Worm (Caenorhabditis elegans) whole organism, L4/young adult: ENCODE data around the gene cey-1.

ENCODE experiments used
- W03F9.2 ChIP-seq: fragments of 150-350 bp; optimal IDR thresholded peaks from 2 replicates; lab custom pipeline; 2014; ENCODE audit warnings: missing biosample characterization, missing genetic modification characterization
- dao-5 ChIP-seq: sonication (generic microtip); optimal IDR thresholded peaks from 2 replicates; lab custom pipeline; 2016; ENCODE audit warnings: missing genotype, missing genetic modification characterization, moderate library complexity, missing compliant biosample characterization
- him-1 ChIP-seq: sonication (generic microtip); optimal IDR thresholded peaks from 2 replicates; lab custom pipeline; 2016; ENCODE audit warnings: missing genotype, missing genetic modification reagents, missing genetic modification characterization, missing compliant biosample characterization

- no peak for TF ChIP-seq him-1 (tag; lab: Kevin White, UChicago)
- TF ChIP-seq dao-5 (tag; lab: Kevin White, UChicago), result no peak
- TF ChIP-seq W03F9.2, result no peak
These were observed 30.1 kb downstream of the cey-1 start for ce11 chrII:11010914-11011313.
